Worm (Caenorhabditis elegans): Measurements from ENCODE around the gene grl-13.

DNA sequence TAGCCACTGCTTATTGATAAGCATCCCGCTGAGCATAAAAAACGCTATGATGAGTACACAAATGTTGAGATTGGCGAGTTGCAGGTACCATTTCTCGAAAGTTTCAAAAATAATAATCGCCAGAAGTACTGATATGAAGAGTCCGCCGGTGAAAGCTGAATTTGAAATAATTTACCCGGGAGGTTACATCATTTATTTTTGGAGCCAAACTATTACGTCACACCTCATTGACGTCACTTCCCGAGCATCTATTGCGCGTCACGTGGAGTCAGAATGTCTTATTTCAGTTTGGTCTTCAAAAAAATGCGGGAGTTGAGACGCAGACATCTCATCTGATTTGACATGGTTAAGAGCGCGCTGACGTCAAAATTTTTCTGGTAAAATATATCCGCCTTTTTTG lies 33.6 kb downstream of the grl-13 start:
- TF ChIP-seq pqm-1 (tag; optimal IDR thresholded peaks at IDR 0.05) (no peak), Y22D7AL.16 (tag; optimal IDR thresholded peaks at IDR 0.05) (no peak), nfya-1 (tag; optimal IDR thresholded peaks at IDR 0.05) (no peak), nhr-11 (tag; optimal IDR thresholded peaks at IDR 0.05) (no peak)

Measured in whole organism, late embryonic.